Worm (Caenorhabditis elegans) whole organism, mixed stage, embryonic: ENCODE results near the gene ZK1320.5.

Experiments used
- M03D4.4 ChIP-seq: sonication (generic microtip); optimal IDR thresholded peaks from 2 replicates; lab custom pipeline; 2017; ENCODE audit warnings: mild to moderate bottlenecking, missing genetic modification characterization, missing compliant biosample characterization
- blmp-1 ChIP-seq: fragments of 150-350 bp; optimal IDR thresholded peaks from 2 replicates; lab custom pipeline; 2014; ENCODE audit warnings: missing biosample characterization, missing genetic modification characterization
- ceh-39 ChIP-seq: fragments of 150-350 bp; optimal IDR thresholded peaks from 2 replicates; lab custom pipeline; 2014; ENCODE audit warnings: missing biosample characterization, missing genetic modification characterization
- ceh-43 ChIP-seq: fragments of 200-800 bp; sonication (Bioruptor generic); optimal IDR thresholded peaks from 2 replicates; lab custom pipeline; 2018; ENCODE audit warnings: mild to moderate bottlenecking, missing genetic modification characterization, moderate library complexity, missing compliant biosample characterization
- ceh-83 ChIP-seq: fragments of 200-800 bp; sonication (Bioruptor generic); optimal IDR thresholded peaks from 2 replicates; lab custom pipeline; 2018; ENCODE audit warnings: mild to moderate bottlenecking, missing genetic modification characterization, missing compliant biosample characterization
- ces-1 ChIP-seq: fragments of 150-350 bp; optimal IDR thresholded peaks from 2 replicates; lab custom pipeline; 2014; ENCODE audit warnings: missing biosample characterization, missing genetic modification reagents, missing genetic modification characterization
- cnd-1 ChIP-seq: fragments of 200-800 bp; sonication (Bioruptor generic); optimal IDR thresholded peaks from 2 replicates; lab custom pipeline; 2018; ENCODE audit warnings: mild to moderate bottlenecking, missing genetic modification characterization, missing compliant biosample characterization
- drap-1 ChIP-seq: fragments of 200-800 bp; sonication (Bioruptor generic); optimal IDR thresholded peaks from 3 replicates; lab custom pipeline; 2018; ENCODE audit warnings: mild to moderate bottlenecking, missing genetic modification characterization, missing compliant biosample characterization
- elt-1 ChIP-seq: sonication (generic microtip); optimal IDR thresholded peaks from 2 replicates; lab custom pipeline; 2017; ENCODE audit warnings: missing genetic modification characterization, mild to moderate bottlenecking, missing compliant biosample characterization, antibody characterized with exemption, moderate library complexity, borderline replicate concordance; ENCODE audit not compliant: insufficient read depth
- elt-3 ChIP-seq: fragments of 150-350 bp; optimal IDR thresholded peaks from 2 replicates; lab custom pipeline; 2014; ENCODE audit warnings: missing biosample characterization, missing genetic modification characterization
- flh-1 ChIP-seq: fragments of 200-800 bp; sonication (Bioruptor generic); optimal IDR thresholded peaks from 2 replicates; lab custom pipeline; 2018; ENCODE audit warnings: mild to moderate bottlenecking, missing genetic modification characterization, moderate library complexity, missing compliant biosample characterization
- ham-2 ChIP-seq: fragments of 200-800 bp; sonication (Bioruptor generic); optimal IDR thresholded peaks from 2 replicates; lab custom pipeline; 2018; ENCODE audit warnings: mild to moderate bottlenecking, missing genetic modification characterization, missing compliant biosample characterization
- hlh-1 ChIP-seq: fragments of 150-350 bp; optimal IDR thresholded peaks from 2 replicates; lab custom pipeline; 2014; ENCODE audit warnings: missing biosample characterization, missing genetic modification reagents, missing genetic modification characterization
- lin-13 ChIP-seq: fragments of 150-350 bp; optimal IDR thresholded peaks from 2 replicates; lab custom pipeline; 2014; ENCODE audit warnings: missing biosample characterization, missing genetic modification characterization
- mep-1 ChIP-seq: fragments of 150-350 bp; optimal IDR thresholded peaks from 2 replicates; lab custom pipeline; 2017; ENCODE audit warnings: missing biosample characterization, missing genetic modification reagents, missing genetic modification characterization, inconsistent platforms
- mls-2 ChIP-seq: sonication (generic microtip); optimal IDR thresholded peaks from 2 replicates; lab custom pipeline; 2016; ENCODE audit warnings: mild to moderate bottlenecking, missing genetic modification characterization, moderate library complexity, missing compliant biosample characterization
- nhr-2 ChIP-seq: fragments of 150-350 bp; optimal IDR thresholded peaks from 2 replicates; lab custom pipeline; 2014; ENCODE audit warnings: missing biosample characterization, missing genetic modification characterization
- nhr-237 ChIP-seq: fragments of 150-350 bp; optimal IDR thresholded peaks from 2 replicates; lab custom pipeline; 2014; ENCODE audit warnings: missing biosample characterization, missing genetic modification characterization
- pha-4 ChIP-seq: fragments of 150-350 bp; optimal IDR thresholded peaks from 2 replicates; lab custom pipeline; 2018; ENCODE audit warnings: missing biosample characterization, missing genetic modification reagents, missing genetic modification characterization
- sptf-1 ChIP-seq: sonication (generic microtip); optimal IDR thresholded peaks from 2 replicates; lab custom pipeline; 2017; ENCODE audit warnings: mild to moderate bottlenecking, missing genetic modification characterization, moderate library complexity, missing compliant biosample characterization
- tbx-8 ChIP-seq: fragments of 200-800 bp; sonication (Bioruptor generic); optimal IDR thresholded peaks from 2 replicates; lab custom pipeline; 2018; ENCODE audit warnings: mild to moderate bottlenecking, missing genetic modification characterization, moderate library complexity, missing compliant biosample characterization
- unc-39 ChIP-seq: fragments of 150-350 bp; optimal IDR thresholded peaks from 2 replicates; lab custom pipeline; 2014; ENCODE audit warnings: missing biosample characterization, missing genetic modification characterization
- unc-62 ChIP-seq: fragments of 150-350 bp; optimal IDR thresholded peaks from 2 replicates; lab custom pipeline; 2014; ENCODE audit warnings: missing biosample characterization, missing genetic modification reagents, missing genetic modification characterization
- zip-8 ChIP-seq: fragments of 150-350 bp; optimal IDR thresholded peaks from 2 replicates; lab custom pipeline; 2014; ENCODE audit warnings: missing biosample characterization, missing genetic modification characterization
- ztf-11 ChIP-seq: fragments of 150-350 bp; optimal IDR thresholded peaks from 2 replicates; lab custom pipeline; 2014; ENCODE audit warnings: missing biosample characterization, missing genetic modification characterization

Gene ZK1320.5

DNA sequence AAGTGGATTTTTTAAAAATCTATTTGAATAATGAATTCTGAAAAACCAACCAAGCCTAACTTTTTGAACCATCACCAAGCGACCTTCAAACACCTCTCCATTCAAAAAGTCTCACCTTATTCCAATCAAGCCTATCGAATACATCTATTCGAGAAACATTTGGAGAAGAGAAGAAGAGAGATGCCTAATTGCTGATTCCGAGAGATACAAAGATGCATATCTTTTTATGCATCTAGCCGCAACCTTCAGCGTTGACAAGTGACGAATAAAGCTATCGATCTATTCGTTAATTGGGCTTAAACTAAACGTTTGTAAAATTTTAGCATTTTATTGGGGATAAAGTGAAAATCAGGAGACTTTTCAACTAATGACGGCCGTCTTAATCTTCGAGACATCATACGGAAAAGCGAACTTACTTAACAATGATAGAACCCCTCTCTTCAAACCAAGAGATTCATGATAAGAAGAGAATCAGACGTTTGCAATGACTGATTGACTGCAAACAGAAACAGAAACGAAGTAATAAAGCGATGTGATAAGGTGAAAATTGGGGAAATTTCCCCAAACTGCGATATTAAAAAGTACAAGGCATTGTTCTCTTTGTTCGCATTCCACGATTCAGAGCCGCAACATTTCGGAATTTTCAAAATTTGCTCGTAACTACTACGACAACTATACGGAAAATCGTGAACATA lies 20.4 kb downstream of the ZK1320.5 start:
- TF ChIP-seq ceh-83 (GFP tag; lab: Kevin White, UChicago) (no peak), unc-62 (GFP tag; lab: Kevin White, UChicago) (peak; percentile 87), zip-8 (tag; lab: Kevin White, UChicago) (no peak), blmp-1 (tag; lab: Kevin White, UChicago) (no peak), cnd-1 (tag; lab: Kevin White, UChicago) (no peak), ham-2 (peak; percentile 87), elt-1 (tag; lab: Kevin White, UChicago) (peak; percentile 95), pha-4 (tag; lab: Kevin White, UChicago) (no peak), hlh-1 (tag; lab: Kevin White, UChicago) (no peak)

DNA sequence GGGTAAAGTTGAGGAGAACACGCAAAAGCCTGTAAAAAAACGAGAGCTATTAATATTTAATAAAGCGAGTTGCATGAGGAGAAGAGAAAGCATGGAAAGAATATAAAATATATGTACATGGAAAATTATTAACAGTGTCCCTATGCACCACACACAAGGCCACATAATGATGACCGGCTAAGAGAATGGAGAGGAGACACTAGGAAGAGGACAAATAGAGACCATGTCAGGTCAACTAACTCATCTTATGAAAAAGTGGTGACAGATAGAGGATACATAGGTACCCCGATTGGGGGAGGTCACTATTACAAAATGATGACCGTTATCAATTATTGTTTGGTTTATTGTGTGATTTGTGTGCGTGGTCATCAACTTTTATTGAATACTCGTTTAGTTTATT lies 21.0 kb downstream of the ZK1320.5 start, which contains the start of gene fzr-1:
TSS of gene fzr-1 (minus strand) at position 29 of the 400 bp plus-strand sequence.
- no peak for TF ChIP-seq tbx-8 (GFP tag; lab: Kevin White, UChicago)
- peak; percentile 94 for TF ChIP-seq nhr-2 (tag; lab: Kevin White, UChicago)

DNA sequence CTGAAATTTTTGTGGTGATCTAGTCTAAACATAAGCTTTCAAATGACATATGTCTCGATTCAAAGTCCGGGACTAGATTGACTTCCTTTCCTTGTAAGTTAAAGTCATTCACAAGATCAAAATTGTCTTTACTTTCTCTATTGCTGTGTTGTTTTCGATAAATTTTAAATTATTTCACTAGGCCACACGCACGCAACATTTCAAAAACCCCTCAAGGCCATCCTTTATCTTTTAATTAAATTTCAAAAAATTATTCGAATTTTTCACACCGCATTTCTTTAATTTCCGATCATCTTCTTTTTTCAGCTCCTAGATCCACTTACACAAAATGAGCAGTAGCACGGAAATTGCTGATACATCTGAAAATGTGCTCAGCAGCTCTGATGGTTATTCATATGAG lies 29.2 kb downstream of the ZK1320.5 start, which contains the start of gene ZK1307.7:
TSS of gene ZK1307.7 (plus strand) at position 301 of the 400 bp plus-strand sequence.
- TF ChIP-seq hlh-1 (tag; lab: Kevin White, UChicago) = no peak
- TF ChIP-seq sptf-1 (tag; lab: Kevin White, UChicago) = no peak
- no peak for TF ChIP-seq tbx-8 (GFP tag; lab: Kevin White, UChicago)
- no peak for TF ChIP-seq ceh-43 (GFP tag; lab: Kevin White, UChicago)

DNA sequence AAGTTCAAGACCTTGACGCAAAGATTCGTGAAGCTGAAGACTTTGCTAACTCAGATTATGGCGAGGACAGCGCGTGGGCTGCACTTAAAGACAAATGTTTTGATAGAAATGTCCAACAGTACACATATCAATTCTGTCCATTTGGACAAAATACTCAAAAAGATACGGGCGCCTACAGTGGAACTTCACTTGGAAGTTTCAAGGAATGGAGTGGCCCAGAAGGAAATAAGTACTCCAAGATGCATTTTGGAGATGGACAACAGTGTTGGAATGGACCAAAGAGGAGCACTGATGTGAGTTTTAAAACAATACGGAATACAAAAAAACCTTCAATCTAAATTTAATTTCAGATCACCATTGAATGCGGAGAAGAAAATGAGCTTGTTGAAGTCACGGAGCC lies 39.5 kb downstream of the ZK1320.5 start:
- no peak for TF ChIP-seq unc-39 (tag; lab: Kevin White, UChicago)
- TF ChIP-seq ceh-39 (tag; lab: Kevin White, UChicago) = no peak
- no peak for TF ChIP-seq drap-1 (GFP tag; lab: Kevin White, UChicago)
- no peak for TF ChIP-seq ztf-11 (tag; lab: Kevin White, UChicago)
- TF ChIP-seq mls-2 (tag; lab: Kevin White, UChicago) = no peak
- no peak for TF ChIP-seq unc-62 (GFP tag; lab: Kevin White, UChicago)
- no peak for TF ChIP-seq lin-13 (tag; lab: Kevin White, UChicago)
- TF ChIP-seq ham-2 = no peak
- no peak for TF ChIP-seq blmp-1 (tag; lab: Kevin White, UChicago)
- TF ChIP-seq M03D4.4 = no peak
- TF ChIP-seq, all 35 proteins: peak for 0

DNA sequence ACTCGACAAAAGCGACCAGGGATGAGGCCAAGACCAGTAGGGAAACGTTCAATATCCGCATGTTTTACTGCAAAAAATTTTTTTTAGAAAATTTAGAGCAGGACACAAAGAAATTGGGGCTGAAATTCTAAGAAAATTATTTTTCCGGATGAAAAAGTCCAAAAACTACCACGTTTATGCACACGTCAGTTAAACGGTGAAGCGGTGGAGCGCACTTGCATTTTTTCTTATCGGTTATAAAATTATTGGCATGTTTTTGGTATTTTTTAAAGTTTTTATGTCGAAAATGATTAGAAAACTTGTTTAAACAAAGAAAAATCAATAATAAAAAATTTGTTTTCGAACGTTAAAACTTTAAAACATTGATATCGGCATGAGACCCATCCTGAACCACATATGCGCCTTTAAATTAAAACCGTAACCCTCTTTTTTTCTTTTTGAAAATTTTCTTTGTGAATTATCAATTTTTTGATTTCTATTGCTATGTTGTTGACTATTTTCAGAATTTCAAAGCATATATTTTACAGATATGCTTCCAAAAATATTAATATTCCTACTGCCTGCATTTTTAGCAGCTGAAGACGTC lies 41.3 kb downstream of the ZK1320.5 start, which contains the start of the genes dnj-20 and ZK1307.8:
TSS of gene dnj-20 (minus strand) at position 67 of the 586 bp plus-strand sequence.
TSS of gene ZK1307.8 (plus strand) at position 504 of the 586 bp plus-strand sequence.
- TF ChIP-seq flh-1 (GFP tag; lab: Kevin White, UChicago) (no peak), mep-1 (tag; lab: Kevin White, UChicago) (peak; percentile 8), elt-1 (tag; lab: Kevin White, UChicago) (no peak), nhr-237 (tag; lab: Kevin White, UChicago) (no peak), ztf-11 (tag; lab: Kevin White, UChicago) (no peak), unc-62 (GFP tag; lab: Kevin White, UChicago) (no peak), ces-1 (peak; percentile 10)
- TF ChIP-seq, all 35 proteins: peak for 2

DNA sequence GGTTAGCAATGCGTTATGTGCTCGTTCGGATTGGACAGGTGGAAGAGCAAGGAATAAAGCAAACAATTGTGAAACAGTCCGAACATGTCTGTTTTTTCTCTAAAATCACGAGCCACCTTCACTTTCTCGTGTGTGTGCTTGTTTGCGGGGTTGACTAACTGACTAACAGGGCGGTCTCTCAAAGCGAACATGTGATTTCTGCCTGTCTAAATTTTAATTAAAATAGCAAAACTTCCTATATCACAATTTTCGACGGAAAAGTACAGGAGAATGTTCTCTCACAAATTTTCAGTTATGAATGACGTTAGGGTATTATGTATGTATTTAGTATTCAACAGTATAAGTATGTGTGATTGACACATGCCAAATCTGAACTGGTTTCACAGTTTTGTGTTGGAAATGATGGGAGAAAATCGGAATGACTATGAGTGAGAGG lies 43.5 kb downstream of the ZK1320.5 start:
- TF ChIP-seq cnd-1 (tag; lab: Kevin White, UChicago) = no peak
- TF ChIP-seq ces-1 = no peak
- no peak for TF ChIP-seq mep-1 (tag; lab: Kevin White, UChicago)
- no peak for TF ChIP-seq elt-3 (tag; lab: Kevin White, UChicago)
- TF ChIP-seq elt-1 (tag; lab: Kevin White, UChicago) = no peak
